Worm (Caenorhabditis elegans): ENCODE data around the gene F17E5.2.

ce11 chrX:12439998-12440722 is 46.1 kb downstream of the F17E5.2 start:
- TF ChIP-seq ztf-23 (GFP tag; IDR thresholded peaks at IDR 0.05): no peak
- TF ChIP-seq med-1 (GFP tag; optimal IDR thresholded peaks at IDR 0.05; ENCODE audit: insufficient read depth): no peak
- no peak for TF ChIP-seq cog-1 (tag; optimal IDR thresholded peaks at IDR 0.05)
- no peak for TF ChIP-seq klf-2 (GFP tag; conservative IDR thresholded peaks at IDR 0.05)
- no peak for TF ChIP-seq flt-1 (GFP tag; IDR thresholded peaks at IDR 0.05)
